Worm (Caenorhabditis elegans) whole organism, L1 larva: Measurements from ENCODE around the gene C09B8.3.

ENCODE experiments used
- aha-1 ChIP-seq: fragments of 150-350 bp; optimal IDR thresholded peaks from 2 replicates; lab custom pipeline; 2014; ENCODE audit warnings: missing biosample characterization, missing genetic modification characterization
- ama-1 ChIP-seq: fragments of 150-350 bp; optimal IDR thresholded peaks from 2 replicates; lab custom pipeline; 2014
- efl-3 ChIP-seq: fragments of 200-800 bp; sonication (Bioruptor generic); optimal IDR thresholded peaks from 2 replicates; lab custom pipeline; 2018; ENCODE audit warnings: mild to moderate bottlenecking, missing genetic modification characterization, missing compliant biosample characterization
- fos-1 ChIP-seq: fragments of 150-350 bp; optimal IDR thresholded peaks from 2 replicates; lab custom pipeline; 2014; ENCODE audit warnings: missing biosample characterization, missing genetic modification characterization
- hpl-2 ChIP-seq: fragments of 150-350 bp; optimal IDR thresholded peaks from 2 replicates; lab custom pipeline; 2014; ENCODE audit warnings: missing biosample characterization, missing genetic modification reagents, missing genetic modification characterization
- jun-1 ChIP-seq: fragments of 150-350 bp; optimal IDR thresholded peaks from 2 replicates; lab custom pipeline; 2014; ENCODE audit warnings: missing biosample characterization, missing genetic modification reagents, missing genetic modification characterization
- lin-13 ChIP-seq: fragments of 150-350 bp; optimal IDR thresholded peaks from 2 replicates; lab custom pipeline; 2014; ENCODE audit warnings: missing biosample characterization, missing genetic modification reagents, missing genetic modification characterization
- mef-2 ChIP-seq: fragments of 150-350 bp; optimal IDR thresholded peaks from 2 replicates; lab custom pipeline; 2014; ENCODE audit warnings: missing biosample characterization, missing genetic modification characterization
- mep-1 ChIP-seq: fragments of 150-350 bp; optimal IDR thresholded peaks from 2 replicates; lab custom pipeline; 2014; ENCODE audit warnings: missing biosample characterization, missing genetic modification characterization
- nhr-237 ChIP-seq: fragments of 150-350 bp; optimal IDR thresholded peaks from 2 replicates; lab custom pipeline; 2014; ENCODE audit warnings: missing biosample characterization, missing genetic modification characterization
- skn-1 ChIP-seq: fragments of 150-350 bp; optimal IDR thresholded peaks from 2 replicates; lab custom pipeline; 2014; ENCODE audit warnings: missing biosample characterization, missing genetic modification characterization
- snpc-4 ChIP-seq: fragments of 150-350 bp; optimal IDR thresholded peaks from 2 replicates; lab custom pipeline; 2014; ENCODE audit warnings: missing biosample characterization, missing genetic modification characterization
- unc-62 ChIP-seq: fragments of 150-350 bp; optimal IDR thresholded peaks from 2 replicates; lab custom pipeline; 2014; ENCODE audit warnings: missing biosample characterization, missing genetic modification reagents, missing genetic modification characterization

DNA sequence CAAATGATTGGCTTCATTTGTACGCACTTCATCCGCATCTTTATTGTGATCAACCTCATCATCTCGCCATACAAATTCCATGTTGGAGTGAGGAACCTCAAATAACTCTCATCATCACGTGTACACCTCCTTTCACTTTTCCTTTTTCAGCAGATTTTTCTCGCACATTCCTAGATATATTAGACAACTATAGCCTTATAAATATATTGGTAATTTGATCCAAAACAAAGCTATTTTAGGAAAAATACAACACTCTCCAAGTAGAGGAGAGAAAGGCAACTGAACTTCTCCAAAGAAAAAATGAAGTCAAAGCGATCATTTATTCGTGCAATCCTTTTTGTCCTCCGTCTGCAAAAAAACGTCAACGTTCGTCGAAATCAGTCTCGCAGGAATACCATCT, 51.7 kb downstream of the C09B8.3 start, which contains the start of gene R07E4.1:
- TF ChIP-seq snpc-4 (tag; lab: Kevin White, UChicago) (no peak), hpl-2 (GFP tag; lab: Kevin White, UChicago) (no peak), mef-2 (no peak), aha-1 (tag; lab: Kevin White, UChicago) (no peak), efl-3 (no peak), nhr-237 (tag; lab: Kevin White, UChicago) (no peak), unc-62 (GFP tag; lab: Kevin White, UChicago) (no peak), ama-1 (lab: Kevin White, UChicago) (no peak), lin-13 (no peak), fos-1 (tag; lab: Kevin White, UChicago) (no peak), jun-1 (tag; lab: Kevin White, UChicago) (no peak), mep-1 (tag; lab: Kevin White, UChicago) (no peak), skn-1 (tag; lab: Kevin White, UChicago) (no peak)
